Fruit fly (Drosophila melanogaster) whole organism, embryonic: ENCODE results near the gene CG9328.

ENCODE experiments used
- Aef1 ChIP-seq: fragments of 200-800 bp; sonication (Bioruptor generic); IDR thresholded peaks from 3 replicates; pipeline ENCODE4 v1.3.6; 2022; ENCODE audit warnings: missing biosample characterization, missing genetic modification characterization
- Antp ChIP-seq: fragments of 200-800 bp; sonication (Bioruptor generic); optimal IDR thresholded peaks from 3 replicates; lab custom pipeline; 2016; ENCODE audit warnings: missing biosample characterization, missing genetic modification characterization
- Atf6 ChIP-seq: fragments of 200-800 bp; sonication (Bioruptor generic); IDR thresholded peaks from 2 replicates; pipeline ENCODE4 v1.3.6; 2022; ENCODE audit warnings: missing biosample characterization, missing genetic modification characterization
- CG10959 ChIP-seq: fragments of 200-800 bp; sonication (Bioruptor generic); IDR thresholded peaks from 2 replicates; pipeline ENCODE4 v1.3.6; 2022; ENCODE audit warnings: missing biosample characterization, missing genetic modification characterization
- CG11093 ChIP-seq: fragments of 200-800 bp; sonication (Bioruptor generic); IDR thresholded peaks from 3 replicates; pipeline ENCODE4 v1.3.6; 2022; ENCODE audit warnings: missing biosample characterization, missing genetic modification characterization
- CG11456 ChIP-seq: fragments of 200-800 bp; sonication (Bioruptor generic); IDR thresholded peaks from 3 replicates; pipeline ENCODE4 v1.3.6; 2022; ENCODE audit warnings: missing biosample characterization, missing genetic modification characterization
- CG15269 ChIP-seq: fragments of 200-800 bp; sonication (Bioruptor generic); optimal IDR thresholded peaks from 2 replicates; lab custom pipeline; 2018; ENCODE audit warnings: missing biosample characterization, mild to moderate bottlenecking, missing genetic modification characterization, moderate library complexity
- CG17328 ChIP-seq: fragments of 200-800 bp; sonication (Bioruptor generic); IDR thresholded peaks from 2 replicates; pipeline ENCODE4 v1.3.6; 2022; ENCODE audit warnings: missing biosample characterization, missing genetic modification characterization
- CG18011 ChIP-seq: fragments of 200-800 bp; sonication (Bioruptor generic); optimal IDR thresholded peaks from 2 replicates; lab custom pipeline; 2017; ENCODE audit warnings: missing biosample characterization, missing genetic modification characterization, mild to moderate bottlenecking, moderate library complexity, missing genotype
- CG18619 ChIP-seq: fragments of 200-800 bp; sonication (Bioruptor generic); optimal IDR thresholded peaks from 3 replicates; lab custom pipeline; 2017; ENCODE audit warnings: missing biosample characterization, mild to moderate bottlenecking, missing genetic modification characterization
- CG2116 ChIP-seq: fragments of 200-800 bp; sonication (Bioruptor generic); optimal IDR thresholded peaks from 3 replicates; lab custom pipeline; 2018; ENCODE audit warnings: missing biosample characterization, mild to moderate bottlenecking, missing genetic modification characterization
- CG2199 ChIP-seq: fragments of 200-800 bp; sonication (Bioruptor generic); IDR thresholded peaks from 3 replicates; pipeline ENCODE4 v1.3.6; 2022; ENCODE audit warnings: missing biosample characterization, missing genetic modification characterization
- CG4328 ChIP-seq: fragments of 200-800 bp; sonication (Bioruptor generic); optimal IDR thresholded peaks from 3 replicates; lab custom pipeline; 2017; ENCODE audit warnings: missing biosample characterization, missing genetic modification reagents, missing genetic modification characterization
- CG4404 ChIP-seq: fragments of 200-800 bp; sonication (Bioruptor generic); IDR thresholded peaks from 2 replicates; pipeline ENCODE4 v1.3.6; 2022; ENCODE audit warnings: missing biosample characterization, missing genetic modification characterization
- CG7556 ChIP-seq: fragments of 200-800 bp; sonication (Bioruptor generic); optimal IDR thresholded peaks from 2 replicates; lab custom pipeline; 2017; ENCODE audit warnings: missing biosample characterization, mild to moderate bottlenecking, missing genetic modification characterization
- CG8359 ChIP-seq: fragments of 200-800 bp; sonication (Bioruptor generic); optimal IDR thresholded peaks from 2 replicates; lab custom pipeline; 2017; ENCODE audit warnings: missing biosample characterization, mild to moderate bottlenecking, missing genetic modification characterization, borderline replicate concordance
- CG9932 ChIP-seq: fragments of 200-800 bp; sonication (Bioruptor generic); IDR thresholded peaks from 2 replicates; pipeline ENCODE4 v1.3.6; 2022; ENCODE audit warnings: missing biosample characterization, missing genetic modification characterization
- Chrac-16 ChIP-seq: fragments of 200-800 bp; sonication (Bioruptor generic); optimal IDR thresholded peaks from 3 replicates; lab custom pipeline; 2016; ENCODE audit warnings: missing biosample characterization, missing genetic modification characterization
- Drgx ChIP-seq: fragments of 200-800 bp; sonication (Bioruptor generic); IDR thresholded peaks from 2 replicates; pipeline ENCODE4 v1.3.6; 2022; ENCODE audit warnings: missing biosample characterization, missing genetic modification characterization
- Ets65A ChIP-seq: fragments of 200-800 bp; sonication (Bioruptor generic); peaks from one replicate; lab custom pipeline; 2016; ENCODE audit warnings: missing biosample characterization, missing genetic modification characterization
- H15 ChIP-seq: fragments of 200-800 bp; sonication (Bioruptor generic); IDR thresholded peaks from 3 replicates; pipeline ENCODE4 v1.3.6; 2022; ENCODE audit warnings: missing biosample characterization, missing genetic modification characterization
- H2.0 ChIP-seq: fragments of 200-800 bp; sonication (Bioruptor generic); IDR thresholded peaks from 2 replicates; pipeline ENCODE4 v1.3.6; 2022; ENCODE audit warnings: missing biosample characterization, missing genetic modification characterization
- HHEX ChIP-seq: fragments of 200-800 bp; sonication (Bioruptor generic); optimal IDR thresholded peaks from 3 replicates; lab custom pipeline; 2017; ENCODE audit warnings: missing biosample characterization, mild to moderate bottlenecking, missing genetic modification characterization, missing genetic modification reagents
- Hsf ChIP-seq: fragments of 200-800 bp; sonication (Bioruptor generic); optimal IDR thresholded peaks from 3 replicates; lab custom pipeline; 2016; ENCODE audit warnings: missing biosample characterization, missing genetic modification characterization
- Jarid2 ChIP-seq: fragments of 200-800 bp; sonication (Bioruptor generic); optimal IDR thresholded peaks from 3 replicates; lab custom pipeline; 2017; ENCODE audit warnings: mild to moderate bottlenecking, missing biosample characterization, missing genetic modification reagents, missing genetic modification characterization
- Mad ChIP-seq: fragments of 200-800 bp; sonication (Bioruptor generic); optimal IDR thresholded peaks from 2 replicates; lab custom pipeline; 2016; ENCODE audit warnings: missing biosample characterization, missing genetic modification characterization
- Med ChIP-seq: fragments of 200-800 bp; sonication (Bioruptor generic); peaks from one replicate; lab custom pipeline; 2016; ENCODE audit warnings: missing biosample characterization, missing genetic modification characterization, mild to moderate bottlenecking, inconsistent platforms, moderate library complexity
- Oaz ChIP-seq: fragments of 200-800 bp; sonication (Bioruptor generic); IDR thresholded peaks from 2 replicates; pipeline ENCODE4 v1.3.6; 2022; ENCODE audit warnings: missing biosample characterization, missing genetic modification characterization
- Rx ChIP-seq: fragments of 200-800 bp; sonication (Bioruptor generic); IDR thresholded peaks from 2 replicates; pipeline ENCODE4 v1.3.6; 2022; ENCODE audit warnings: missing biosample characterization, missing genetic modification characterization
- Usf ChIP-seq: fragments of 200-800 bp; sonication (Bioruptor generic); optimal IDR thresholded peaks from 2 replicates; lab custom pipeline; 2017; ENCODE audit warnings: missing genotype, missing biosample characterization, missing genetic modification characterization
- ab ChIP-seq: fragments of 200-800 bp; sonication (Bioruptor generic); optimal IDR thresholded peaks from 2 replicates; lab custom pipeline; 2016; ENCODE audit warnings: missing biosample characterization, missing genetic modification characterization
- da ChIP-seq: fragments of 200-800 bp; sonication (Bioruptor generic); optimal IDR thresholded peaks from 2 replicates; lab custom pipeline; 2016; ENCODE audit warnings: missing biosample characterization, missing genetic modification characterization
- dan ChIP-seq: fragments of 200-800 bp; sonication (Bioruptor generic); IDR thresholded peaks from 2 replicates; pipeline ENCODE4 v1.3.6; 2022; ENCODE audit warnings: missing biosample characterization, missing genetic modification characterization
- dmrt99B ChIP-seq: fragments of 200-800 bp; sonication (Bioruptor generic); optimal IDR thresholded peaks from 2 replicates; lab custom pipeline; 2018; ENCODE audit warnings: missing biosample characterization, mild to moderate bottlenecking, missing genetic modification characterization, moderate library complexity
- en ChIP-seq: fragments of 200-800 bp; sonication (Bioruptor generic); optimal IDR thresholded peaks from 2 replicates; lab custom pipeline; 2016; ENCODE audit warnings: missing biosample characterization, missing genetic modification characterization
- esg ChIP-seq: fragments of 200-800 bp; sonication (Bioruptor generic); conservative IDR thresholded peaks from 2 replicates; pipeline ENCODE4 v1.3.6; 2022; ENCODE audit warnings: missing biosample characterization, missing genetic modification characterization
- ftz-f1 ChIP-seq: fragments of 200-800 bp; sonication (Bioruptor generic); optimal IDR thresholded peaks from 2 replicates; lab custom pipeline; 2016; ENCODE audit warnings: missing biosample characterization, missing genetic modification characterization
- gsb-n ChIP-seq: fragments of 200-800 bp; sonication (Bioruptor generic); optimal IDR thresholded peaks from 3 replicates; lab custom pipeline; 2018; ENCODE audit warnings: missing biosample characterization, mild to moderate bottlenecking, missing genetic modification characterization
- kah ChIP-seq: fragments of 200-800 bp; sonication (Bioruptor generic); optimal IDR thresholded peaks from 2 replicates; lab custom pipeline; 2018; ENCODE audit warnings: missing biosample characterization, mild to moderate bottlenecking, missing genetic modification characterization
- lmd ChIP-seq: fragments of 200-800 bp; sonication (Bioruptor generic); IDR thresholded peaks from 2 replicates; pipeline ENCODE4 v1.3.6; 2022; ENCODE audit warnings: missing biosample characterization, missing genetic modification characterization
- nau ChIP-seq: fragments of 200-800 bp; sonication (Bioruptor generic); optimal IDR thresholded peaks from 3 replicates; lab custom pipeline; 2017; ENCODE audit warnings: missing biosample characterization, mild to moderate bottlenecking, missing genetic modification characterization, missing genetic modification reagents
- nom ChIP-seq: fragments of 200-800 bp; sonication (Bioruptor generic); optimal IDR thresholded peaks from 2 replicates; lab custom pipeline; 2017; ENCODE audit warnings: missing biosample characterization, missing genetic modification characterization, mild to moderate bottlenecking, moderate library complexity, missing genetic modification reagents
- onecut ChIP-seq: fragments of 200-800 bp; sonication (Bioruptor generic); IDR thresholded peaks from 2 replicates; pipeline ENCODE4 v1.3.6; 2022; ENCODE audit warnings: missing biosample characterization, missing genetic modification characterization
- peb ChIP-seq: fragments of 200-800 bp; sonication (Bioruptor generic); IDR thresholded peaks from 2 replicates; pipeline ENCODE4 v1.3.6; 2022; ENCODE audit warnings: missing biosample characterization, missing genetic modification characterization
- pzg ChIP-seq: fragments of 200-800 bp; sonication (Bioruptor generic); optimal IDR thresholded peaks from 3 replicates; lab custom pipeline; 2018; ENCODE audit warnings: missing biosample characterization, mild to moderate bottlenecking, missing genetic modification characterization, moderate library complexity
- sc ChIP-seq, 3 experiments: fragments of >200 bp in 2 of 3; fragments of 200-800 bp in 1 of 3; sonication (Bioruptor generic) in 1 of 3; optimal IDR thresholded peaks; 2 replicates in 2 of 3; 3 replicates in 1 of 3; lab custom pipeline; 2017; ENCODE audit warnings: mild to moderate bottlenecking in 1 of 3, missing biosample characterization in 1 of 3, missing genetic modification characterization in 1 of 3, missing genetic modification reagents in 1 of 3
- seq ChIP-seq: fragments of 200-800 bp; sonication (Bioruptor generic); IDR thresholded peaks from 2 replicates; pipeline ENCODE4 v1.3.6; 2022; ENCODE audit warnings: missing biosample characterization, missing genetic modification characterization
- sima ChIP-seq: fragments of 200-800 bp; sonication (Bioruptor generic); optimal IDR thresholded peaks from 2 replicates; lab custom pipeline; 2016; ENCODE audit warnings: missing biosample characterization, missing genetic modification characterization
- tap ChIP-seq: fragments of 200-800 bp; optimal IDR thresholded peaks from 3 replicates; lab custom pipeline; 2019; ENCODE audit warnings: missing biosample characterization, mild to moderate bottlenecking, missing genetic modification characterization, moderate library complexity
- trem ChIP-seq: fragments of 200-800 bp; optimal IDR thresholded peaks from 3 replicates; lab custom pipeline; 2019; ENCODE audit warnings: missing biosample characterization, mild to moderate bottlenecking, missing genetic modification characterization, moderate library complexity
- tx ChIP-seq: fragments of 200-800 bp; sonication (Bioruptor generic); optimal IDR thresholded peaks from 2 replicates; lab custom pipeline; 2016; ENCODE audit warnings: missing biosample characterization, missing genetic modification characterization
- z ChIP-seq: fragments of 200-800 bp; sonication (Bioruptor generic); IDR thresholded peaks from 3 replicates; pipeline ENCODE4 v1.3.6; 2022; ENCODE audit warnings: missing biosample characterization, missing genetic modification characterization

Gene CG9328

DNA sequence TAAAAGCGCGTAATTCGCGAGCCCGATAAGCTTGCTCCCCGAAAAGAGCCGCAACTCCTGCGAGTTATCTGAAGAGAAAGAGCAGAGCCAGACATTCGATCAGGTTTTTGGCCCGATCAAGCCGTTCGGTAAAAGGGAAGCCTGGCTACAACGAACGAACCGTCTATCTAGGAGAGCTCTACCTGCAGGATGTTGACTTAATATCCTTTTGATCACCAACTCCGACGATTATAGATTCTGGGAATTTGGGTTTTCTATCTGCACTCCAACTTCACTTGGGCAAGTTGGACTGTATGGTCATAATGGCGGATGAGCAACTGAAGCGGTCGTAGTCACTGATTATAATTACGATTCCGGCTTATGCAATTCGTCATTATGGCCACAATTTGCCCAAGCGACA is 4.7 kb downstream of the CG9328 start (continued):
- TF ChIP-seq Hsf (GFP tag; lab: Kevin White, UChicago) (no peak), CG18619 (no peak), tap (tag; lab: Kevin White, UChicago) (no peak), pzg (GFP tag; lab: Kevin White, UChicago) (no peak), Mad (GFP tag; lab: Kevin White, UChicago) (no peak), trem (no peak), sima (GFP tag; lab: Kevin White, UChicago) (no peak), lmd (GFP tag; lab: Robert Waterston, UW) (peak; percentile 32), onecut (GFP tag; lab: Robert Waterston, UW) (no peak), Usf (GFP tag; lab: Kevin White, UChicago) (no peak), Oaz (GFP tag; lab: Robert Waterston, UW) (no peak), z (GFP tag; lab: Robert Waterston, UW) (no peak), peb (GFP tag; lab: Robert Waterston, UW) (no peak), Chrac-16 (GFP tag; lab: Kevin White, UChicago) (no peak), ab (GFP tag; lab: Kevin White, UChicago) (no peak), Drgx (peak; percentile 83), CG2116 (GFP tag; lab: Kevin White, UChicago) (no peak), seq (no peak), gsb-n (tag; lab: Kevin White, UChicago) (no peak), Med (GFP tag; lab: Kevin White, UChicago) (peak; percentile 23), CG8359 (GFP tag; lab: Kevin White, UChicago) (no peak), da (GFP tag; lab: Kevin White, UChicago) (no peak), tx (GFP tag; lab: Kevin White, UChicago) (no peak), CG2199 (no peak), kah (GFP tag; lab: Kevin White, UChicago) (no peak), CG10959 (no peak; the same call in 1 of the 2 replicates), nau (GFP tag; lab: Kevin White, UChicago) (no peak), en (GFP tag; lab: Kevin White, UChicago) (no peak), CG11456 (GFP tag; lab: Robert Waterston, UW) (no peak), Jarid2 (no peak), sc (optimal IDR thresholded peaks at IDR 0.05; lab: Kevin White, UChicago) (no peak), sc (GFP tag; optimal IDR thresholded peaks at IDR 0.05; lab: Kevin White, UChicago) (no peak), CG15269 (tag; lab: Kevin White, UChicago) (no peak), H2.0 (no peak), CG18011 (GFP tag; lab: Kevin White, UChicago) (no peak), ftz-f1 (no peak), Atf6 (GFP tag; lab: Robert Waterston, UW) (no peak), dan (GFP tag; lab: Robert Waterston, UW) (no peak), Rx (0 out of 2 replicates have a peak, but pooled peaks have one; percentile 14), HHEX (GFP tag; lab: Kevin White, UChicago) (peak; percentile 4), CG11093 (no peak), esg (GFP tag; lab: Robert Waterston, UW) (0 out of 2 replicates have a peak, but pooled peaks have one; percentile 10), H15 (GFP tag; lab: Robert Waterston, UW) (peak; percentile 45; the same call in 1 of the 3 replicates), Ets65A (GFP tag; lab: Kevin White, UChicago) (peak; percentile 88), CG4404 (no peak), CG17328 (GFP tag; lab: Robert Waterston, UW) (no peak), nom (GFP tag; lab: Kevin White, UChicago) (peak; percentile 9), CG9932 (GFP tag; lab: Robert Waterston, UW) (no peak), Antp (GFP tag; lab: Kevin White, UChicago) (no peak), CG7556 (GFP tag; lab: Kevin White, UChicago) (no peak), CG4328 (GFP tag; lab: Kevin White, UChicago) (no peak), Aef1 (GFP tag; lab: Robert Waterston, UW) (peak; percentile 34; the same call in 2 of the 3 replicates), dmrt99B (tag; lab: Kevin White, UChicago) (no peak)
